Fruit fly (Drosophila melanogaster) whole organism, embryonic: ENCODE data around the gene CG16956.
A peak's percentile ranks its signal among the peaks of the same experiment; 100 is the strongest.

Source experiments
- BEAF-32 ChIP-seq: fragments of 200-800 bp; sonication (Bioruptor generic); optimal IDR thresholded peaks from 3 replicates; lab custom pipeline; 2017; ENCODE audit warnings: missing biosample characterization, missing genetic modification characterization, mild to moderate bottlenecking, moderate library complexity, missing genetic modification reagents
- CG10431 ChIP-seq: fragments of 200-800 bp; sonication (Bioruptor generic); optimal IDR thresholded peaks from 3 replicates; lab custom pipeline; 2018; ENCODE audit warnings: missing biosample characterization, mild to moderate bottlenecking, missing genetic modification characterization
- CG12391 ChIP-seq: fragments of 200-800 bp; sonication (Bioruptor generic); optimal IDR thresholded peaks from 3 replicates; lab custom pipeline; 2018; ENCODE audit warnings: missing biosample characterization, mild to moderate bottlenecking, missing genetic modification characterization, moderate library complexity
- CG13424 ChIP-seq: fragments of 200-800 bp; sonication (Bioruptor generic); optimal IDR thresholded peaks from 2 replicates; lab custom pipeline; 2019; ENCODE audit warnings: missing biosample characterization, mild to moderate bottlenecking, missing genetic modification characterization, moderate library complexity
- CG14667 ChIP-seq: fragments of 200-800 bp; sonication (Bioruptor generic); IDR thresholded peaks from 2 replicates; pipeline ENCODE4 v1.3.6; 2022; ENCODE audit warnings: missing biosample characterization, missing genetic modification characterization
- CG17186 ChIP-seq: fragments of 200-800 bp; sonication (Bioruptor generic); optimal IDR thresholded peaks from 3 replicates; lab custom pipeline; 2017; ENCODE audit warnings: missing biosample characterization, missing genetic modification reagents, missing genetic modification characterization
- CG17829 ChIP-seq: fragments of 200-800 bp; optimal IDR thresholded peaks from 2 replicates; lab custom pipeline; 2019; ENCODE audit warnings: missing biosample characterization, mild to moderate bottlenecking, missing genetic modification characterization, moderate library complexity
- CG1792 ChIP-seq: fragments of 200-800 bp; sonication (Bioruptor generic); optimal IDR thresholded peaks from 2 replicates; lab custom pipeline; 2016; ENCODE audit warnings: missing biosample characterization, missing genetic modification characterization
- CG18476 ChIP-seq: fragments of 200-800 bp; sonication (Bioruptor generic); optimal IDR thresholded peaks from 2 replicates; lab custom pipeline; 2016; ENCODE audit warnings: missing biosample characterization, mild to moderate bottlenecking, missing genetic modification characterization
- CG18599 ChIP-seq: fragments of 200-800 bp; sonication (Bioruptor generic); optimal IDR thresholded peaks from 3 replicates; lab custom pipeline; 2017; ENCODE audit warnings: missing biosample characterization, missing genetic modification characterization, mild to moderate bottlenecking, moderate library complexity, missing genetic modification reagents
- CG18764 ChIP-seq: fragments of 200-800 bp; sonication (Bioruptor generic); optimal IDR thresholded peaks from 3 replicates; lab custom pipeline; 2016; ENCODE audit warnings: missing biosample characterization, missing genetic modification characterization
- CG3407 ChIP-seq: fragments of 200-800 bp; sonication (Bioruptor generic); optimal IDR thresholded peaks from 2 replicates; lab custom pipeline; 2018; ENCODE audit warnings: missing biosample characterization, mild to moderate bottlenecking, missing genetic modification characterization
- CG4282 ChIP-seq: fragments of 200-800 bp; sonication (Bioruptor generic); optimal IDR thresholded peaks from 2 replicates; lab custom pipeline; 2016; ENCODE audit warnings: missing biosample characterization, missing genetic modification characterization
- CG43689 ChIP-seq: fragments of 200-800 bp; sonication (Bioruptor generic); IDR thresholded peaks from 2 replicates; pipeline ENCODE4 v1.3.6; 2022; ENCODE audit warnings: missing biosample characterization, missing genetic modification characterization
- CG4617 ChIP-seq: fragments of 200-800 bp; sonication (Bioruptor generic); optimal IDR thresholded peaks from 3 replicates; lab custom pipeline; 2016; ENCODE audit warnings: missing biosample characterization, missing genetic modification characterization, borderline replicate concordance
- CG6654 ChIP-seq: fragments of 200-800 bp; sonication (Bioruptor generic); optimal IDR thresholded peaks from 2 replicates; lab custom pipeline; 2017; ENCODE audit warnings: missing biosample characterization, mild to moderate bottlenecking, missing genetic modification characterization
- CG6765 ChIP-seq: fragments of 200-800 bp; sonication (Bioruptor generic); optimal IDR thresholded peaks from 3 replicates; lab custom pipeline; 2017; ENCODE audit warnings: missing biosample characterization, mild to moderate bottlenecking, missing genetic modification characterization
- CG6813 ChIP-seq: fragments of 200-800 bp; sonication (Bioruptor generic); optimal IDR thresholded peaks from 2 replicates; lab custom pipeline; 2017; ENCODE audit warnings: missing biosample characterization, missing genetic modification characterization, mild to moderate bottlenecking, moderate library complexity, missing genetic modification reagents
- CG9437 ChIP-seq: fragments of 200-800 bp; sonication (Bioruptor generic); optimal IDR thresholded peaks from 2 replicates; lab custom pipeline; 2018; ENCODE audit warnings: missing biosample characterization, mild to moderate bottlenecking, missing genetic modification characterization
- CrebB ChIP-seq: fragments of 200-800 bp; sonication (Bioruptor generic); optimal IDR thresholded peaks from 3 replicates; lab custom pipeline; 2018; ENCODE audit warnings: missing biosample characterization, mild to moderate bottlenecking, missing genetic modification characterization
- D19B ChIP-seq: fragments of 200-800 bp; sonication (Bioruptor generic); optimal IDR thresholded peaks from 2 replicates; lab custom pipeline; 2017; ENCODE audit warnings: missing biosample characterization, mild to moderate bottlenecking, missing genetic modification characterization
- Dfd ChIP-seq, 2 experiments: fragments of >200 bp; optimal IDR thresholded peaks; 2 replicates each; lab custom pipeline; 2017; ENCODE audit warnings: missing biosample characterization in 2 of 2, missing genetic modification characterization in 2 of 2
- Dip2 ChIP-seq: fragments of 200-800 bp; sonication (Bioruptor generic); IDR thresholded peaks from 2 replicates; pipeline ENCODE4 v1.3.6; 2022; ENCODE audit warnings: missing biosample characterization, missing genetic modification characterization
- ERR ChIP-seq: fragments of 200-800 bp; sonication (Bioruptor generic); optimal IDR thresholded peaks from 2 replicates; lab custom pipeline; 2016; ENCODE audit warnings: missing biosample characterization, missing genetic modification characterization
- Eip74EF ChIP-seq, 2 experiments: fragments of 200-800 bp in 1 of 2; fragments of >200 bp in 1 of 2; sonication (Bioruptor generic) in 1 of 2; optimal IDR thresholded peaks; 2 replicates each; lab custom pipeline; 2017 to 2019; ENCODE audit warnings: missing biosample characterization in 2 of 2, missing genetic modification characterization in 2 of 2, mild to moderate bottlenecking in 1 of 2, moderate library complexity in 1 of 2
- Hmr ChIP-seq: fragments of 200-800 bp; sonication (Bioruptor generic); optimal IDR thresholded peaks from 3 replicates; lab custom pipeline; 2017; ENCODE audit warnings: mild to moderate bottlenecking, missing biosample characterization, missing genetic modification reagents, missing genetic modification characterization
- Ptx1 ChIP-seq: fragments of 200-800 bp; sonication (Bioruptor generic); IDR thresholded peaks from 2 replicates; pipeline ENCODE4 v1.3.6; 2022; ENCODE audit warnings: missing biosample characterization, missing genetic modification characterization
- Side ChIP-seq: fragments of 200-800 bp; sonication (Bioruptor generic); optimal IDR thresholded peaks from 2 replicates; lab custom pipeline; 2016; ENCODE audit warnings: missing biosample characterization, missing genetic modification characterization
- Vsx1 ChIP-seq: fragments of 200-800 bp; sonication (Bioruptor generic); optimal IDR thresholded peaks from 2 replicates; lab custom pipeline; 2017; ENCODE audit warnings: missing biosample characterization, mild to moderate bottlenecking, missing genetic modification characterization, missing genetic modification reagents
- amos ChIP-seq: fragments of 200-800 bp; sonication (Bioruptor generic); IDR thresholded peaks from 2 replicates; pipeline ENCODE4 v1.3.6; 2022; ENCODE audit warnings: missing biosample characterization, missing genetic modification characterization; ENCODE audit not compliant: partially characterized antibody
- bigmax ChIP-seq: fragments of 200-800 bp; sonication (Bioruptor generic); optimal IDR thresholded peaks from 2 replicates; lab custom pipeline; 2018; ENCODE audit warnings: missing biosample characterization, mild to moderate bottlenecking, missing genetic modification characterization
- btn ChIP-seq: fragments of 200-800 bp; sonication (Bioruptor generic); optimal IDR thresholded peaks from 2 replicates; lab custom pipeline; 2016; ENCODE audit warnings: missing biosample characterization, missing genetic modification characterization
- chinmo ChIP-seq: fragments of 200-800 bp; sonication (Bioruptor generic); IDR thresholded peaks from 4 replicates; pipeline ENCODE4 v1.3.6; 2022; ENCODE audit warnings: missing biosample characterization, missing genetic modification characterization; ENCODE audit not compliant: partially characterized antibody
- crc ChIP-seq: fragments of 200-800 bp; sonication (Bioruptor generic); optimal IDR thresholded peaks from 2 replicates; lab custom pipeline; 2016; ENCODE audit warnings: missing biosample characterization, missing genetic modification characterization
- emc ChIP-seq: fragments of 200-800 bp; sonication (Bioruptor generic); optimal IDR thresholded peaks from 2 replicates; lab custom pipeline; 2016; ENCODE audit warnings: missing biosample characterization, missing genetic modification characterization
- fd96Cb ChIP-seq: fragments of 200-800 bp; sonication (Bioruptor generic); optimal IDR thresholded peaks from 2 replicates; lab custom pipeline; 2018; ENCODE audit warnings: missing biosample characterization, mild to moderate bottlenecking, missing genetic modification characterization, moderate library complexity
- gcm ChIP-seq: fragments of 200-800 bp; sonication (Bioruptor generic); optimal IDR thresholded peaks from 2 replicates; lab custom pipeline; 2019; ENCODE audit warnings: missing biosample characterization, mild to moderate bottlenecking, missing genetic modification characterization, moderate library complexity
- klu ChIP-seq: fragments of 200-800 bp; sonication (Bioruptor generic); IDR thresholded peaks from 2 replicates; pipeline ENCODE4 v1.3.6; 2022; ENCODE audit warnings: missing biosample characterization, missing genetic modification characterization
- mam ChIP-seq: fragments of 200-800 bp; sonication (Bioruptor generic); optimal IDR thresholded peaks from 3 replicates; lab custom pipeline; 2016; ENCODE audit warnings: missing biosample characterization, missing genetic modification characterization
- org-1 ChIP-seq: fragments of 200-800 bp; sonication (Bioruptor generic); optimal IDR thresholded peaks from 2 replicates; lab custom pipeline; 2017; ENCODE audit warnings: missing biosample characterization, missing genetic modification characterization
- pzg ChIP-seq: fragments of 200-800 bp; sonication (Bioruptor generic); optimal IDR thresholded peaks from 3 replicates; lab custom pipeline; 2018; ENCODE audit warnings: missing biosample characterization, mild to moderate bottlenecking, missing genetic modification characterization, moderate library complexity
- ranshi ChIP-seq: fragments of 200-800 bp; sonication (Bioruptor generic); IDR thresholded peaks from 2 replicates; pipeline ENCODE4 v1.3.6; 2022; ENCODE audit warnings: missing biosample characterization, missing genetic modification characterization
- sc ChIP-seq, 3 experiments: fragments of >200 bp in 2 of 3; fragments of 200-800 bp in 1 of 3; sonication (Bioruptor generic) in 1 of 3; optimal IDR thresholded peaks; 2 replicates in 2 of 3; 3 replicates in 1 of 3; lab custom pipeline; 2017; ENCODE audit warnings: mild to moderate bottlenecking in 1 of 3, missing biosample characterization in 1 of 3, missing genetic modification characterization in 1 of 3, missing genetic modification reagents in 1 of 3
- schlank ChIP-seq: fragments of 200-800 bp; sonication (Bioruptor generic); optimal IDR thresholded peaks from 2 replicates; lab custom pipeline; 2018; ENCODE audit warnings: missing biosample characterization, mild to moderate bottlenecking, missing genetic modification characterization
- slou ChIP-seq: fragments of 200-800 bp; sonication (Bioruptor generic); optimal IDR thresholded peaks from 3 replicates; lab custom pipeline; 2016; ENCODE audit warnings: missing biosample characterization, missing genetic modification characterization
- so ChIP-seq: fragments of 200-800 bp; sonication (Bioruptor generic); IDR thresholded peaks from 3 replicates; pipeline ENCODE4 v1.3.6; 2022; ENCODE audit warnings: missing biosample characterization, missing genetic modification characterization
- ssp ChIP-seq: fragments of 200-800 bp; sonication (Bioruptor generic); IDR thresholded peaks from 2 replicates; pipeline ENCODE4 v1.3.6; 2022; ENCODE audit warnings: missing biosample characterization, missing genetic modification characterization
- tin ChIP-seq: fragments of 200-800 bp; sonication (Bioruptor generic); optimal IDR thresholded peaks from 3 replicates; lab custom pipeline; 2016; ENCODE audit warnings: missing biosample characterization, missing genetic modification characterization
- tup ChIP-seq: fragments of 200-800 bp; sonication (Bioruptor generic); optimal IDR thresholded peaks from 2 replicates; lab custom pipeline; 2016; ENCODE audit warnings: missing biosample characterization, mild to moderate bottlenecking, missing genetic modification characterization, moderate library complexity

The CG16956 gene

DNA sequence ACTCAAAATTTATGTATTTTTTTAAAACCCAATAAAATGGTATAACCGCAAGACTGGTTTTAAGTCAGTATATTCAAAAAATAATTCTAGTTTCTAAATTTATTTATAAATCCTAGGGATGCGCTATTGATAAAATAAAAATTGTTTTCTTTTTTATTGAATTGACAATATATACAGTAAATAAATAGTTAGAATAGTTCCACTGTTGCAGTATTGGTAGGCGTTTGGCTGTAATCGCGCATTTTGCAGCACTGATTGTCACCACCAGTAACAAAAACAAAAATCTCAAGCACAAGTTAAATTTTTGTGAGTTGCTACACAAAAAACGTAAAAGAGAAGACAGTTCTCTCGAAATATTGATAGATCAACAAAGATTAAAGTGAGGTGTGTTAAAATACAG lies 45.4 kb downstream of the CG16956 start, which contains the start of gene CG31855 (continued):
- TF ChIP-seq CG1792 (GFP tag; lab: Kevin White, UChicago) (no peak), amos (no peak; the same call in 1 of the 2 replicates), slou (GFP tag; lab: Kevin White, UChicago) (peak; percentile 80), CG18476 (peak; percentile 74), D19B (peak; percentile 54), schlank (peak; percentile 61), CG3407 (GFP tag; lab: Kevin White, UChicago) (peak; percentile 67), CG12391 (tag; lab: Kevin White, UChicago) (peak; percentile 88), ssp (peak; percentile 50), Ptx1 (GFP tag; lab: Robert Waterston, UW) (peak; percentile 85), CG6654 (GFP tag; lab: Kevin White, UChicago) (no peak), fd96Cb (tag; lab: Kevin White, UChicago) (peak; percentile 61), mam (GFP tag; lab: Kevin White, UChicago) (peak; percentile 83), crc (peak; percentile 16), CG43689 (peak; percentile 39; the same call in 1 of the 2 replicates), tin (GFP tag; lab: Kevin White, UChicago) (peak; percentile 88), tup (peak; percentile 67), BEAF-32 (peak; percentile 18), so (GFP tag; lab: Robert Waterston, UW) (peak; percentile 72; the same call in 2 of the 3 replicates), CG6813 (GFP tag; lab: Kevin White, UChicago) (peak; percentile 56), ERR (GFP tag; lab: Kevin White, UChicago) (peak; percentile 29), CG17186 (GFP tag; lab: Kevin White, UChicago) (peak; percentile 13), gcm (GFP tag; lab: Kevin White, UChicago) (peak; percentile 68), CG10431 (GFP tag; lab: Kevin White, UChicago) (peak; percentile 67), Vsx1 (GFP tag; lab: Kevin White, UChicago) (peak; percentile 36), CG18764 (peak; percentile 80), CG18599 (GFP tag; lab: Kevin White, UChicago) (peak; percentile 86), CG6765 (GFP tag; lab: Kevin White, UChicago) (peak; percentile 84), btn (GFP tag; lab: Kevin White, UChicago) (no peak), org-1 (GFP tag; lab: Kevin White, UChicago) (peak; percentile 43), chinmo (no peak), CG14667 (GFP tag; lab: Robert Waterston, UW) (peak; percentile 64), sc (optimal IDR thresholded peaks at IDR 0.05; lab: Kevin White, UChicago) (no peak), sc (GFP tag; optimal IDR thresholded peaks at IDR 0.05; lab: Kevin White, UChicago) (peak; percentile 49), CrebB (tag; lab: Kevin White, UChicago) (peak; percentile 67), CG4282 (GFP tag; lab: Kevin White, UChicago) (peak; percentile 76), emc (GFP tag; lab: Kevin White, UChicago) (peak; percentile 3), pzg (GFP tag; lab: Kevin White, UChicago) (peak; percentile 63), Hmr (peak; percentile 85), ranshi (GFP tag; lab: Robert Waterston, UW) (peak; percentile 80), klu (GFP tag; lab: Robert Waterston, UW) (peak; percentile 62), CG4617 (GFP tag; lab: Kevin White, UChicago) (peak; percentile 90), Dfd (GFP tag; optimal IDR thresholded peaks at IDR 0.05; lab: Kevin White, UChicago) (no peak), CG17829 (peak; percentile 80), CG9437 (peak; percentile 68), Side (GFP tag; lab: Kevin White, UChicago) (peak; percentile 64), Eip74EF (GFP tag; optimal IDR thresholded peaks at IDR 0.05; lab: Kevin White, UChicago) (peak in 1 of 2 experiments; percentile 18), bigmax (GFP tag; lab: Kevin White, UChicago) (no peak), Dip2 (no peak), CG13424 (tag; lab: Kevin White, UChicago) (peak; percentile 69)
